Fruit fly (Drosophila melanogaster) whole organism, embryonic: ENCODE data around the gene Cyt-c-d.

Experiments
- BtbVII ChIP-seq: fragments of 200-800 bp; sonication (Bioruptor generic); optimal IDR thresholded peaks from 3 replicates; lab custom pipeline; 2017; ENCODE audit warnings: missing biosample characterization, mild to moderate bottlenecking, missing genetic modification characterization
- CG10979 ChIP-seq: fragments of 200-800 bp; sonication (Bioruptor generic); optimal IDR thresholded peaks from 2 replicates; lab custom pipeline; 2018; ENCODE audit warnings: missing biosample characterization, mild to moderate bottlenecking, missing genetic modification characterization, moderate library complexity
- CG11456 ChIP-seq: fragments of 200-800 bp; sonication (Bioruptor generic); IDR thresholded peaks from 3 replicates; pipeline ENCODE4 v1.3.6; 2022; ENCODE audit warnings: missing biosample characterization, missing genetic modification characterization
- CG11723 ChIP-seq: fragments of 200-800 bp; sonication (Bioruptor generic); optimal IDR thresholded peaks from 2 replicates; lab custom pipeline; 2017; ENCODE audit warnings: missing biosample characterization, mild to moderate bottlenecking, missing genetic modification characterization
- CG12391 ChIP-seq: fragments of 200-800 bp; sonication (Bioruptor generic); optimal IDR thresholded peaks from 3 replicates; lab custom pipeline; 2018; ENCODE audit warnings: missing biosample characterization, mild to moderate bottlenecking, missing genetic modification characterization, moderate library complexity
- CG13296 ChIP-seq: fragments of 200-800 bp; sonication (Bioruptor generic); optimal IDR thresholded peaks from 3 replicates; lab custom pipeline; 2018; ENCODE audit warnings: missing biosample characterization, mild to moderate bottlenecking, missing genetic modification characterization
- CG14710 ChIP-seq: fragments of 200-800 bp; sonication (Bioruptor generic); optimal IDR thresholded peaks from 3 replicates; lab custom pipeline; 2019; ENCODE audit warnings: missing biosample characterization, mild to moderate bottlenecking, missing genetic modification characterization, moderate library complexity
- CG15696 ChIP-seq: fragments of 200-800 bp; sonication (Bioruptor generic); optimal IDR thresholded peaks from 2 replicates; lab custom pipeline; 2019; ENCODE audit warnings: missing biosample characterization, mild to moderate bottlenecking, missing genetic modification characterization, moderate library complexity
- CG1647 ChIP-seq: fragments of 200-800 bp; sonication (Bioruptor generic); optimal IDR thresholded peaks from 3 replicates; lab custom pipeline; 2016; ENCODE audit warnings: missing biosample characterization, missing genetic modification characterization
- CG16813 ChIP-seq: fragments of 200-800 bp; sonication (Bioruptor generic); IDR thresholded peaks from 3 replicates; pipeline ENCODE4 v1.3.6; 2022; ENCODE audit warnings: missing biosample characterization, missing genetic modification characterization; ENCODE audit not compliant: partially characterized antibody
- CG18262 ChIP-seq: fragments of 200-800 bp; optimal IDR thresholded peaks from 3 replicates; lab custom pipeline; 2019; ENCODE audit warnings: missing biosample characterization, mild to moderate bottlenecking, missing genetic modification characterization, moderate library complexity
- CG2116 ChIP-seq: fragments of 200-800 bp; sonication (Bioruptor generic); optimal IDR thresholded peaks from 3 replicates; lab custom pipeline; 2018; ENCODE audit warnings: missing biosample characterization, mild to moderate bottlenecking, missing genetic modification characterization
- CG30403 ChIP-seq: fragments of 200-800 bp; sonication (Bioruptor generic); optimal IDR thresholded peaks from 3 replicates; lab custom pipeline; 2016; ENCODE audit warnings: missing biosample characterization, missing genetic modification characterization
- CG3847 ChIP-seq: fragments of 200-800 bp; sonication (Bioruptor generic); IDR thresholded peaks from 2 replicates; pipeline ENCODE4 v1.3.6; 2022; ENCODE audit warnings: missing biosample characterization, missing genetic modification characterization
- CG6683 ChIP-seq: fragments of 200-800 bp; sonication (Bioruptor generic); optimal IDR thresholded peaks from 2 replicates; lab custom pipeline; 2017; ENCODE audit warnings: missing biosample characterization, mild to moderate bottlenecking, missing genetic modification characterization, missing genetic modification reagents
- CG6791 ChIP-seq: fragments of 200-800 bp; sonication (Bioruptor generic); IDR thresholded peaks from 3 replicates; pipeline ENCODE4 v1.3.6; 2022; ENCODE audit warnings: missing biosample characterization, missing genetic modification characterization; ENCODE audit not compliant: partially characterized antibody
- CG7987 ChIP-seq: fragments of 200-800 bp; sonication (Bioruptor generic); optimal IDR thresholded peaks from 2 replicates; lab custom pipeline; 2018; ENCODE audit warnings: missing biosample characterization, mild to moderate bottlenecking, missing genetic modification characterization, moderate library complexity
- CG8290 ChIP-seq, 3 experiments: fragments of 200-800 bp; sonication (Bioruptor generic); optimal IDR thresholded peaks; 2 replicates each; lab custom pipeline; 2016 to 2019; ENCODE audit warnings: missing biosample characterization in 3 of 3, missing genetic modification characterization in 3 of 3, mild to moderate bottlenecking in 2 of 3, moderate library complexity in 1 of 3
- CG9932 ChIP-seq: fragments of 200-800 bp; sonication (Bioruptor generic); IDR thresholded peaks from 2 replicates; pipeline ENCODE4 v1.3.6; 2022; ENCODE audit warnings: missing biosample characterization, missing genetic modification characterization
- Deaf1 ChIP-seq: fragments of 200-800 bp; optimal IDR thresholded peaks from 3 replicates; lab custom pipeline; 2019; ENCODE audit warnings: missing biosample characterization, mild to moderate bottlenecking, missing genetic modification characterization, moderate library complexity
- Ets97D ChIP-seq: fragments of 200-800 bp; sonication (Bioruptor generic); optimal IDR thresholded peaks from 3 replicates; lab custom pipeline; 2016; ENCODE audit warnings: missing biosample characterization, missing genetic modification characterization
- HLHmδ ChIP-seq: fragments of 200-800 bp; sonication (Bioruptor generic); optimal IDR thresholded peaks from 2 replicates; lab custom pipeline; 2018; ENCODE audit warnings: missing biosample characterization, mild to moderate bottlenecking, missing genetic modification characterization, moderate library complexity
- Hmr ChIP-seq: fragments of 200-800 bp; sonication (Bioruptor generic); optimal IDR thresholded peaks from 3 replicates; lab custom pipeline; 2017; ENCODE audit warnings: mild to moderate bottlenecking, missing biosample characterization, missing genetic modification reagents, missing genetic modification characterization
- MESR4 ChIP-seq: fragments of 200-800 bp; sonication (Bioruptor generic); optimal IDR thresholded peaks from 2 replicates; lab custom pipeline; 2018; ENCODE audit warnings: missing biosample characterization, mild to moderate bottlenecking, missing genetic modification characterization, moderate library complexity
- MTF-1 ChIP-seq: fragments of 200-800 bp; sonication (Bioruptor generic); optimal IDR thresholded peaks from 2 replicates; lab custom pipeline; 2018; ENCODE audit warnings: missing biosample characterization, mild to moderate bottlenecking, missing genetic modification characterization, borderline replicate concordance
- ab ChIP-seq: fragments of 200-800 bp; sonication (Bioruptor generic); optimal IDR thresholded peaks from 2 replicates; lab custom pipeline; 2016; ENCODE audit warnings: missing biosample characterization, missing genetic modification characterization
- amos ChIP-seq: fragments of 200-800 bp; sonication (Bioruptor generic); IDR thresholded peaks from 2 replicates; pipeline ENCODE4 v1.3.6; 2022; ENCODE audit warnings: missing biosample characterization, missing genetic modification characterization; ENCODE audit not compliant: partially characterized antibody
- ara ChIP-seq: fragments of 200-800 bp; sonication (Bioruptor generic); IDR thresholded peaks from 2 replicates; pipeline ENCODE4 v1.3.6; 2022; ENCODE audit warnings: missing biosample characterization, missing genetic modification characterization
- ci ChIP-seq: fragments of 200-800 bp; sonication (Bioruptor generic); IDR thresholded peaks from 3 replicates; pipeline ENCODE4 v1.3.6; 2022; ENCODE audit warnings: missing biosample characterization, missing genetic modification characterization
- croc ChIP-seq: fragments of 200-800 bp; sonication (Bioruptor generic); conservative IDR thresholded peaks from 3 replicates; pipeline ENCODE4 v1.3.6; 2022; ENCODE audit warnings: missing biosample characterization, missing genetic modification characterization
- cwo ChIP-seq: fragments of 200-800 bp; sonication (Bioruptor generic); optimal IDR thresholded peaks from 3 replicates; lab custom pipeline; 2017; ENCODE audit warnings: missing biosample characterization, missing genetic modification characterization, mild to moderate bottlenecking, moderate library complexity, missing genetic modification reagents
- dati ChIP-seq: fragments of 200-800 bp; sonication (Bioruptor generic); IDR thresholded peaks from 2 replicates; pipeline ENCODE4 v1.3.6; 2022; ENCODE audit warnings: missing biosample characterization, missing genetic modification characterization
- dimm ChIP-seq: fragments of 200-800 bp; sonication (Bioruptor generic); IDR thresholded peaks from 2 replicates; pipeline ENCODE4 v1.3.6; 2022; ENCODE audit warnings: missing biosample characterization, missing genetic modification characterization
- disco-r ChIP-seq: fragments of 200-800 bp; sonication (Bioruptor generic); optimal IDR thresholded peaks from 2 replicates; lab custom pipeline; 2016; ENCODE audit warnings: missing biosample characterization, missing genetic modification characterization
- gfzf ChIP-seq: fragments of 200-800 bp; sonication (Bioruptor generic); optimal IDR thresholded peaks from 2 replicates; lab custom pipeline; 2016; ENCODE audit warnings: missing biosample characterization, mild to moderate bottlenecking, missing genetic modification characterization, moderate library complexity
- hkb ChIP-seq, 2 experiments: fragments of 200-800 bp in 1 of 2; fragments of >200 bp in 1 of 2; sonication (Bioruptor generic) in 1 of 2; IDR thresholded peaks in 1 of 2; optimal IDR thresholded peaks in 1 of 2; 2 replicates each; pipeline versions ENCODE4 v1.3.6 to Lab custom; 2017 to 2022; ENCODE audit warnings: missing biosample characterization in 1 of 2, missing genetic modification characterization in 1 of 2
- knrl ChIP-seq: fragments of 200-800 bp; sonication (Bioruptor generic); IDR thresholded peaks from 3 replicates; pipeline ENCODE4 v1.3.6; 2022; ENCODE audit warnings: missing biosample characterization, missing genetic modification characterization; ENCODE audit not compliant: partially characterized antibody
- maf-S ChIP-seq: fragments of 200-800 bp; sonication (Bioruptor generic); optimal IDR thresholded peaks from 2 replicates; lab custom pipeline; 2016; ENCODE audit warnings: missing biosample characterization, missing genetic modification characterization
- nerfin-1 ChIP-seq: fragments of 200-800 bp; sonication (Bioruptor generic); optimal IDR thresholded peaks from 3 replicates; lab custom pipeline; 2019; ENCODE audit warnings: missing biosample characterization, mild to moderate bottlenecking, missing genetic modification characterization, moderate library complexity
- nom ChIP-seq: fragments of 200-800 bp; sonication (Bioruptor generic); optimal IDR thresholded peaks from 2 replicates; lab custom pipeline; 2017; ENCODE audit warnings: missing biosample characterization, missing genetic modification characterization, mild to moderate bottlenecking, moderate library complexity, missing genetic modification reagents
- repo ChIP-seq: fragments of 200-800 bp; sonication (Bioruptor generic); optimal IDR thresholded peaks from 2 replicates; lab custom pipeline; 2016; ENCODE audit warnings: missing biosample characterization, missing genetic modification characterization
- row ChIP-seq: fragments of 200-800 bp; sonication (Bioruptor generic); IDR thresholded peaks from 3 replicates; pipeline ENCODE4 v1.3.6; 2022; ENCODE audit warnings: missing biosample characterization, missing genetic modification characterization
- sens ChIP-seq: fragments of 200-800 bp; sonication (Bioruptor generic); peaks from one replicate; lab custom pipeline; 2016; ENCODE audit warnings: missing biosample characterization, missing genetic modification characterization
- sug ChIP-seq: fragments of 200-800 bp; optimal IDR thresholded peaks from 2 replicates; lab custom pipeline; 2019; ENCODE audit warnings: missing biosample characterization, mild to moderate bottlenecking, missing genetic modification characterization, moderate library complexity
- tin ChIP-seq: fragments of 200-800 bp; sonication (Bioruptor generic); optimal IDR thresholded peaks from 3 replicates; lab custom pipeline; 2016; ENCODE audit warnings: missing biosample characterization, missing genetic modification characterization
- trem ChIP-seq: fragments of 200-800 bp; optimal IDR thresholded peaks from 3 replicates; lab custom pipeline; 2019; ENCODE audit warnings: missing biosample characterization, mild to moderate bottlenecking, missing genetic modification characterization, moderate library complexity
- vvl ChIP-seq: fragments of 200-800 bp; sonication (Bioruptor generic); IDR thresholded peaks from 2 replicates; pipeline ENCODE4 v1.3.6; 2022; ENCODE audit warnings: missing biosample characterization, missing genetic modification characterization
- zfh1 ChIP-seq: fragments of 200-800 bp; sonication (Bioruptor generic); IDR thresholded peaks from 3 replicates; pipeline ENCODE4 v1.3.6; 2022; ENCODE audit warnings: missing biosample characterization, missing genetic modification characterization

Cyt-c-d gene

DNA sequence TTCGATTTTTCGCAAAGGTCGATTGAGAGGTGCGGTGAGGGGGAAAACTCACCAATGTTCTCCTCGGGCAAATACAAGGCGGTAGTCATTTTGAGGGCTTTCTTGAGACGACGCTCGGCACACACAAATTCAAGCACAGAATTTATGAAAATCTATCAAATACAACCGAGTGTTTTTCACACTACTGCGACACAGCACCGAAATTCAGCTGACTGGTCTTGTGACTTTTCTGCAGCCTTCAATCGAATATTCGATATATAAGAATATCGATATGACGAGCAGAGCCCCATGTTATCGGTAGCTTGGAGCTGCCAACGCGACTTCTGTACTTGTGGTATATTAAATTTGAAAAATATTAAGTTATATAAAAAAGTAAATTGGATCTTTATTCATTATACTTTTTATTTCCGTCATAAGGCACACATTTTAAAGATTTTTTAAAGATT is 11.9 kb downstream of the Cyt-c-d start, which contains the start of gene VhaSFD (continued):
- TF ChIP-seq sug (tag; lab: Kevin White, UChicago): peak; percentile 62
- peak; percentile 3 for TF ChIP-seq BtbVII (GFP tag; lab: Kevin White, UChicago)
- TF ChIP-seq dati (GFP tag; lab: Robert Waterston, UW): no peak
- peak; percentile 69; the same call in 1 of the 2 replicates for TF ChIP-seq amos (GFP tag; lab: Robert Waterston, UW)
- no peak for TF ChIP-seq CG11723 (GFP tag; lab: Kevin White, UChicago)
- TF ChIP-seq CG18262 (tag; lab: Kevin White, UChicago): peak; percentile 31
- TF ChIP-seq vvl (GFP tag; lab: Robert Waterston, UW): 0 out of 2 replicates have a peak, but pooled peaks have one; percentile 48
- peak; percentile 57; the same call in 1 of the 3 replicates for TF ChIP-seq CG11456 (GFP tag; lab: Robert Waterston, UW)
- peak; percentile 7 for TF ChIP-seq CG6683
- peak; percentile 68 for TF ChIP-seq knrl (GFP tag; lab: Robert Waterston, UW)
- peak; percentile 5 for TF ChIP-seq nerfin-1 (tag; lab: Kevin White, UChicago)
- TF ChIP-seq dimm (GFP tag; lab: Robert Waterston, UW): no peak
- TF ChIP-seq CG2116 (GFP tag; lab: Kevin White, UChicago): peak; percentile 88
- no peak for TF ChIP-seq CG1647 (GFP tag; lab: Kevin White, UChicago)
- no peak for TF ChIP-seq Deaf1 (tag; lab: Kevin White, UChicago)
- TF ChIP-seq Hmr (GFP tag; lab: Kevin White, UChicago): no peak
- peak; percentile 5 for TF ChIP-seq tin
- peak; percentile 62 for TF ChIP-seq cwo (GFP tag; lab: Kevin White, UChicago)
- TF ChIP-seq CG7987 (GFP tag; lab: Kevin White, UChicago): peak; percentile 67
- no peak for TF ChIP-seq ara (GFP tag; lab: Robert Waterston, UW)
- peak; percentile 99 for TF ChIP-seq trem
- TF ChIP-seq MESR4 (GFP tag; lab: Kevin White, UChicago): peak; percentile 100
- no peak for TF ChIP-seq disco-r (GFP tag; lab: Kevin White, UChicago)
- TF ChIP-seq CG16813 (GFP tag; lab: Robert Waterston, UW): peak; percentile 66
- TF ChIP-seq CG9932: peak; percentile 53
- TF ChIP-seq CG10979 (tag; lab: Kevin White, UChicago): peak; percentile 27
- TF ChIP-seq ab: no peak
- peak; percentile 56 for TF ChIP-seq nom (GFP tag; lab: Kevin White, UChicago)
- peak; percentile 50; the same call in 2 of the 3 replicates for TF ChIP-seq zfh1 (GFP tag; lab: Robert Waterston, UW)
- TF ChIP-seq hkb (optimal IDR thresholded peaks at IDR 0.05; lab: Kevin White, UChicago): no peak
- 0 out of 2 replicates have a peak, but pooled peaks have one; percentile 33 for TF ChIP-seq hkb (GFP tag; IDR thresholded peaks at IDR 0.05; lab: Robert Waterston, UW)
- TF ChIP-seq row: peak; percentile 42; the same call in 1 of the 3 replicates
- TF ChIP-seq maf-S (GFP tag; lab: Kevin White, UChicago): no peak
- TF ChIP-seq ci (GFP tag; lab: Robert Waterston, UW): 0 out of 3 replicates have a peak, but pooled peaks have one; percentile 5
- no peak for TF ChIP-seq croc (GFP tag; lab: Robert Waterston, UW)
- no peak for TF ChIP-seq repo (GFP tag; lab: Kevin White, UChicago)
- TF ChIP-seq CG13296 (GFP tag; lab: Kevin White, UChicago): peak; percentile 23
- no peak for TF ChIP-seq MTF-1 (GFP tag; lab: Kevin White, UChicago)
- TF ChIP-seq CG14710 (tag; lab: Kevin White, UChicago): peak; percentile 58
- TF ChIP-seq CG12391 (tag; lab: Kevin White, UChicago): peak; percentile 44
- no peak for TF ChIP-seq CG8290 (GFP tag; optimal IDR thresholded peaks at IDR 0.05; lab: Kevin White, UChicago)
- TF ChIP-seq CG8290 (tag; optimal IDR thresholded peaks at IDR 0.05; lab: Kevin White, UChicago): peak in 1 of 2 experiments; percentile 71
- TF ChIP-seq HLHmδ (GFP tag; lab: Kevin White, UChicago): peak; percentile 9
- TF ChIP-seq sens: peak; percentile 74
- TF ChIP-seq CG15696 (tag; lab: Kevin White, UChicago): peak; percentile 28
- TF ChIP-seq CG6791 (GFP tag; lab: Robert Waterston, UW): peak; percentile 79
- TF ChIP-seq CG30403 (GFP tag; lab: Kevin White, UChicago): peak; percentile 39
- TF ChIP-seq Ets97D (GFP tag; lab: Kevin White, UChicago): peak; percentile 40
- peak; percentile 40; the same call in 1 of the 2 replicates for TF ChIP-seq CG3847 (GFP tag; lab: Robert Waterston, UW)
- TF ChIP-seq gfzf (GFP tag; lab: Kevin White, UChicago): peak; percentile 19
